Worm (Caenorhabditis elegans) whole organism, L1 larva: ENCODE data around the gene F13B6.1.

Experiments
- C04F5.9 ChIP-seq: sonication (generic microtip); optimal IDR thresholded peaks from 2 replicates; lab custom pipeline; 2016; ENCODE audit warnings: missing genetic modification characterization, missing compliant biosample characterization
- F16B12.6 ChIP-seq: fragments of 150-350 bp; optimal IDR thresholded peaks from 2 replicates; lab custom pipeline; 2014; ENCODE audit warnings: missing biosample characterization, missing genetic modification characterization
- Y116A8C.19 ChIP-seq: sonication (generic microtip); optimal IDR thresholded peaks from 2 replicates; lab custom pipeline; 2016; ENCODE audit warnings: missing compliant biosample characterization, missing genetic modification characterization, borderline replicate concordance
- alr-1 ChIP-seq: fragments of 200-800 bp; sonication (Bioruptor generic); optimal IDR thresholded peaks from 2 replicates; lab custom pipeline; 2018; ENCODE audit warnings: borderline replicate concordance, mild to moderate bottlenecking, missing genetic modification characterization, missing compliant biosample characterization
- aly-2 ChIP-seq: fragments of 150-350 bp; optimal IDR thresholded peaks from 2 replicates; lab custom pipeline; 2014; ENCODE audit warnings: missing biosample characterization, missing genetic modification characterization
- ceh-8 ChIP-seq: fragments of 200-800 bp; sonication (Bioruptor generic); optimal IDR thresholded peaks from 2 replicates; lab custom pipeline; 2018; ENCODE audit warnings: mild to moderate bottlenecking, missing genetic modification characterization, moderate library complexity, missing compliant biosample characterization
- ceh-82 ChIP-seq, 3 experiments: fragments of 150-350 bp in 1 of 3; sonication (generic microtip) in 2 of 3; optimal IDR thresholded peaks; 2 replicates each; lab custom pipeline; 2014 to 2017; ENCODE audit warnings: missing biosample characterization in 3 of 3, missing genetic modification characterization in 3 of 3
- dpl-1 ChIP-seq, 3 experiments: fragments of 150-350 bp in 2 of 3; sonication (generic microtip) in 1 of 3; optimal IDR thresholded peaks; 2 replicates each; lab custom pipeline; 2014 to 2017; ENCODE audit warnings: missing biosample characterization in 3 of 3, missing genetic modification characterization in 3 of 3, missing genetic modification reagents in 3 of 3
- dsc-1 ChIP-seq: sonication (generic microtip); optimal IDR thresholded peaks from 2 replicates; lab custom pipeline; 2016; ENCODE audit warnings: mild to moderate bottlenecking, missing genetic modification characterization, missing compliant biosample characterization
- efl-1 ChIP-seq, 4 experiments: fragments of 150-350 bp; optimal IDR thresholded peaks in 3 of 4; peaks in 1 of 4; 1 replicate in 1 of 4; 2 replicates in 3 of 4; lab custom pipeline; 2014; ENCODE audit warnings: missing biosample characterization in 2 of 4, missing genetic modification characterization in 2 of 4, missing genetic modification reagents in 2 of 4
- efl-3 ChIP-seq: fragments of 200-800 bp; sonication (Bioruptor generic); optimal IDR thresholded peaks from 2 replicates; lab custom pipeline; 2018; ENCODE audit warnings: mild to moderate bottlenecking, missing genetic modification characterization, missing compliant biosample characterization
- ets-5 ChIP-seq: fragments of 200-800 bp; sonication (Bioruptor generic); IDR thresholded peaks from 2 replicates; pipeline ENCODE4 v1.3.6; 2022; ENCODE audit warnings: missing genetic modification characterization, missing compliant biosample characterization
- fkh-10 ChIP-seq: sonication (generic microtip); optimal IDR thresholded peaks from 2 replicates; lab custom pipeline; 2017; ENCODE audit warnings: missing biosample characterization, missing genetic modification reagents, missing genetic modification characterization
- fos-1 ChIP-seq: fragments of 150-350 bp; optimal IDR thresholded peaks from 2 replicates; lab custom pipeline; 2014; ENCODE audit warnings: missing biosample characterization, missing genetic modification characterization
- grh-1 ChIP-seq: fragments of 200-800 bp; sonication (Bioruptor generic); IDR thresholded peaks from 2 replicates; pipeline ENCODE4 v1.3.6; 2022; ENCODE audit warnings: missing genetic modification reagents, missing genetic modification characterization, missing compliant biosample characterization
- hlh-17 ChIP-seq: fragments of 200-800 bp; sonication (Bioruptor generic); optimal IDR thresholded peaks from 2 replicates; lab custom pipeline; 2018; ENCODE audit warnings: missing genetic modification characterization, mild to moderate bottlenecking, missing compliant biosample characterization, moderate library complexity, borderline replicate concordance
- isw-1 ChIP-seq: fragments of 200-800 bp; sonication (Bioruptor generic); IDR thresholded peaks from 2 replicates; pipeline ENCODE4 v1.3.6; 2022; ENCODE audit warnings: missing genetic modification characterization, missing compliant biosample characterization
- jun-1 ChIP-seq: fragments of 150-350 bp; optimal IDR thresholded peaks from 2 replicates; lab custom pipeline; 2014; ENCODE audit warnings: missing biosample characterization, missing genetic modification reagents, missing genetic modification characterization
- lin-14 ChIP-seq: fragments of 200-800 bp; sonication (Bioruptor generic); optimal IDR thresholded peaks from 2 replicates; lab custom pipeline; 2018; ENCODE audit warnings: mild to moderate bottlenecking, missing genetic modification characterization, moderate library complexity, missing compliant biosample characterization
- lin-15B ChIP-seq: fragments of 150-350 bp; sonication (generic microtip); optimal IDR thresholded peaks from 3 replicates; lab custom pipeline; 2014; ENCODE audit warnings: missing biosample characterization, missing genetic modification characterization
- lin-35 ChIP-seq, 2 experiments: fragments of 150-350 bp; optimal IDR thresholded peaks; 2 replicates each; lab custom pipeline; 2014; ENCODE audit warnings: missing biosample characterization in 2 of 2, missing genetic modification characterization in 2 of 2, missing genetic modification reagents in 2 of 2
- lin-39 ChIP-seq: fragments of 150-350 bp; optimal IDR thresholded peaks from 2 replicates; lab custom pipeline; 2014; ENCODE audit warnings: missing biosample characterization, missing genetic modification reagents, missing genetic modification characterization
- lir-3 ChIP-seq: sonication (generic microtip); optimal IDR thresholded peaks from 2 replicates; lab custom pipeline; 2016; ENCODE audit warnings: mild to moderate bottlenecking, missing genetic modification characterization, moderate library complexity, missing compliant biosample characterization; ENCODE audit not compliant: poor library complexity
- lsy-2 ChIP-seq, 2 experiments: fragments of 150-350 bp; optimal IDR thresholded peaks; 2 replicates each; lab custom pipeline; 2014; ENCODE audit warnings: missing biosample characterization in 2 of 2, missing genetic modification characterization in 2 of 2
- mef-2 ChIP-seq: fragments of 150-350 bp; optimal IDR thresholded peaks from 2 replicates; lab custom pipeline; 2014; ENCODE audit warnings: missing biosample characterization, missing genetic modification characterization
- nhr-11 ChIP-seq: fragments of 150-350 bp; optimal IDR thresholded peaks from 2 replicates; lab custom pipeline; 2014; ENCODE audit warnings: missing biosample characterization, missing genetic modification characterization
- nhr-20 ChIP-seq: sonication (generic microtip); optimal IDR thresholded peaks from 2 replicates; lab custom pipeline; 2016; ENCODE audit warnings: mild to moderate bottlenecking, missing genetic modification characterization, missing compliant biosample characterization
- nhr-28 ChIP-seq: fragments of 150-350 bp; optimal IDR thresholded peaks from 2 replicates; lab custom pipeline; 2014; ENCODE audit warnings: missing biosample characterization, missing genetic modification characterization
- nhr-77 ChIP-seq: fragments of 150-350 bp; optimal IDR thresholded peaks from 2 replicates; lab custom pipeline; 2014; ENCODE audit warnings: missing biosample characterization, missing genetic modification characterization
- nhr-84 ChIP-seq: sonication (generic microtip); optimal IDR thresholded peaks from 2 replicates; lab custom pipeline; 2017; ENCODE audit warnings: missing biosample characterization, missing genetic modification characterization
- pag-3 ChIP-seq: sonication (generic microtip); optimal IDR thresholded peaks from 2 replicates; lab custom pipeline; 2017; ENCODE audit warnings: missing genetic modification characterization, mild to moderate bottlenecking, missing compliant biosample characterization, antibody characterized with exemption, borderline replicate concordance; ENCODE audit not compliant: insufficient read depth
- pax-3 ChIP-seq: fragments of 200-800 bp; sonication (Bioruptor generic); optimal IDR thresholded peaks from 2 replicates; lab custom pipeline; 2018; ENCODE audit warnings: mild to moderate bottlenecking, missing genetic modification characterization, moderate library complexity, missing compliant biosample characterization
- rnt-1 ChIP-seq: sonication (generic microtip); optimal IDR thresholded peaks from 2 replicates; lab custom pipeline; 2016; ENCODE audit warnings: mild to moderate bottlenecking, missing genetic modification characterization, moderate library complexity, missing compliant biosample characterization
- skn-1 ChIP-seq: fragments of 150-350 bp; optimal IDR thresholded peaks from 2 replicates; lab custom pipeline; 2014; ENCODE audit warnings: missing biosample characterization, missing genetic modification characterization
- snpc-4 ChIP-seq: fragments of 150-350 bp; optimal IDR thresholded peaks from 2 replicates; lab custom pipeline; 2014; ENCODE audit warnings: missing biosample characterization, missing genetic modification characterization
- snu-23 ChIP-seq: sonication (generic microtip); optimal IDR thresholded peaks from 2 replicates; lab custom pipeline; 2016; ENCODE audit warnings: missing genetic modification characterization, missing compliant biosample characterization
- sptf-1 ChIP-seq: fragments of 150-350 bp; optimal IDR thresholded peaks from 2 replicates; lab custom pipeline; 2014; ENCODE audit warnings: missing biosample characterization, missing genetic modification characterization
- tlp-1 ChIP-seq: fragments of 150-350 bp; optimal IDR thresholded peaks from 2 replicates; lab custom pipeline; 2014; ENCODE audit warnings: missing biosample characterization, missing genetic modification characterization
- unc-62 ChIP-seq: fragments of 150-350 bp; optimal IDR thresholded peaks from 2 replicates; lab custom pipeline; 2014; ENCODE audit warnings: missing biosample characterization, missing genetic modification reagents, missing genetic modification characterization
- unc-86 ChIP-seq: sonication (generic microtip); optimal IDR thresholded peaks from 2 replicates; lab custom pipeline; 2016; ENCODE audit warnings: missing genetic modification characterization, missing compliant biosample characterization
- unc-98 ChIP-seq: fragments of 200-800 bp; sonication (Bioruptor generic); IDR thresholded peaks from 2 replicates; pipeline ENCODE4 v1.3.6; 2022; ENCODE audit warnings: missing genetic modification characterization, missing compliant biosample characterization
- vab-15 ChIP-seq: sonication (generic microtip); optimal IDR thresholded peaks from 2 replicates; lab custom pipeline; 2017; ENCODE audit warnings: missing genotype, mild to moderate bottlenecking, missing genetic modification characterization, missing compliant biosample characterization
- xbp-1 ChIP-seq: sonication (generic microtip); optimal IDR thresholded peaks from 2 replicates; lab custom pipeline; 2016; ENCODE audit warnings: missing genetic modification characterization, missing compliant biosample characterization
- zag-1 ChIP-seq: fragments of 150-350 bp; optimal IDR thresholded peaks from 2 replicates; lab custom pipeline; 2014; ENCODE audit warnings: missing biosample characterization, missing genetic modification characterization
- zip-4 ChIP-seq: fragments of 200-800 bp; sonication (Bioruptor generic); optimal IDR thresholded peaks from 2 replicates; lab custom pipeline; 2018; ENCODE audit warnings: mild to moderate bottlenecking, missing genetic modification characterization, moderate library complexity, missing compliant biosample characterization
- ztf-11 ChIP-seq, 2 experiments: sonication (generic microtip); optimal IDR thresholded peaks; 2 replicates each; lab custom pipeline; 2016 to 2017; ENCODE audit warnings: missing genetic modification characterization in 2 of 2, missing biosample characterization in 1 of 2, missing compliant biosample characterization in 1 of 2
- ztf-4 ChIP-seq: fragments of 150-350 bp; optimal IDR thresholded peaks from 2 replicates; lab custom pipeline; 2014; ENCODE audit warnings: missing biosample characterization, missing genetic modification characterization

Gene F13B6.1

ce11 chrIV:7478134-7478533 is 21.8 kb downstream of the F13B6.1 start, which contains the start of gene rod-1:
Gene rod-1, plus strand, starts transcription at chrIV:7478452.
- no peak for TF ChIP-seq unc-98
- no peak for TF ChIP-seq hlh-17
- no peak for TF ChIP-seq unc-62 (GFP tag; lab: Kevin White, UChicago)
- peak; percentile 3 for TF ChIP-seq skn-1 (tag; lab: Kevin White, UChicago)
- TF ChIP-seq dpl-1 (GFP tag; optimal IDR thresholded peaks at IDR 0.05; lab: Kevin White, UChicago), result peak; percentile 31 to 84 (median 73)
- TF ChIP-seq lsy-2 (tag; optimal IDR thresholded peaks at IDR 0.05; lab: Kevin White, UChicago), result peak in 1 of 2 experiments; percentile 69
- peak; percentile 65 to 72 for TF ChIP-seq efl-1 (optimal IDR thresholded peaks at IDR 0.05; lab: Kevin White, UChicago)
- peak; percentile 79 to 97 for TF ChIP-seq efl-1 (GFP tag; optimal IDR thresholded peaks at IDR 0.05 in 1 of 2; lab: Kevin White, UChicago)
- TF ChIP-seq lin-35 (GFP tag; optimal IDR thresholded peaks at IDR 0.05; lab: Kevin White, UChicago), result peak; percentile 63 to 89
- no peak for TF ChIP-seq nhr-77 (tag; lab: Kevin White, UChicago)

- TF ChIP-seq efl-3 (peak; percentile 13), unc-98 (no peak), mef-2 (tag; lab: Kevin White, UChicago) (no peak), nhr-11 (no peak), isw-1 (GFP tag; lab: Robert Waterston, UW) (peak; percentile 38; the same call in 1 of the 2 replicates), ztf-4 (tag; lab: Kevin White, UChicago) (peak; percentile 28), ztf-11 (tag; optimal IDR thresholded peaks at IDR 0.05; lab: Kevin White, UChicago) (peak in 1 of 2 experiments; percentile 93), nhr-77 (tag; lab: Kevin White, UChicago) (no peak), ceh-8 (GFP tag; lab: Kevin White, UChicago) (no peak), F16B12.6 (tag; lab: Kevin White, UChicago) (no peak), hlh-17 (no peak), xbp-1 (peak; percentile 36), fos-1 (no peak), rnt-1 (tag; lab: Kevin White, UChicago) (no peak), tlp-1 (tag; lab: Kevin White, UChicago) (no peak), snpc-4 (peak; percentile 25), ets-5 (GFP tag; lab: Robert Waterston, UW) (no peak), Y116A8C.19 (tag; lab: Kevin White, UChicago) (no peak), dsc-1 (tag; lab: Kevin White, UChicago) (no peak), C04F5.9 (no peak), lir-3 (tag; lab: Kevin White, UChicago) (no peak), lin-15B (no peak), pag-3 (tag; lab: Kevin White, UChicago) (no peak), vab-15 (tag; lab: Kevin White, UChicago) (no peak), ceh-82 (tag; optimal IDR thresholded peaks at IDR 0.05; lab: Kevin White, UChicago) (peak in 2 of 3 experiments; percentile 23 to 42), snu-23 (GFP tag; lab: Kevin White, UChicago) (peak; percentile 59), fkh-10 (no peak), aly-2 (tag; lab: Kevin White, UChicago) (no peak), sptf-1 (tag; lab: Kevin White, UChicago) (no peak), lin-14 (GFP tag; lab: Kevin White, UChicago) (peak; percentile 91), efl-1 (optimal IDR thresholded peaks at IDR 0.05; lab: Kevin White, UChicago) (peak; percentile 45), efl-1 (GFP tag; optimal IDR thresholded peaks at IDR 0.05 in 1 of 2; lab: Kevin White, UChicago) (peak in 1 of 2 experiments; percentile 57), zip-4 (GFP tag; lab: Kevin White, UChicago) (no peak), zag-1 (no peak), nhr-84 (no peak), grh-1 (peak; percentile 60), unc-86 (peak; percentile 80), nhr-28 (tag; lab: Kevin White, UChicago) (no peak), lsy-2 (tag; optimal IDR thresholded peaks at IDR 0.05; lab: Kevin White, UChicago) (peak in 1 of 2 experiments; percentile 50), nhr-20 (tag; lab: Kevin White, UChicago) (peak; percentile 37), lin-39 (no peak), jun-1 (tag; lab: Kevin White, UChicago) (peak; percentile 61), lin-35 (GFP tag; optimal IDR thresholded peaks at IDR 0.05; lab: Kevin White, UChicago) (peak in 1 of 2 experiments; percentile 20), pax-3 (tag; lab: Kevin White, UChicago) (no peak), alr-1 (no peak)
These were observed 30.0 kb downstream of the F13B6.1 start, which contains the start of the genes his-61 and his-62 for ce11 chrIV:7486201-7486947. Gene his-61, minus strand, starts transcription at chrIV:7486217. Gene his-62, plus strand, starts transcription at chrIV:7486545.
